Fruit fly (Drosophila melanogaster): ENCODE data around the gene EMC4.
A peak's percentile ranks its signal among the peaks of the same experiment; 100 is the strongest.

EMC4 gene

DNA sequence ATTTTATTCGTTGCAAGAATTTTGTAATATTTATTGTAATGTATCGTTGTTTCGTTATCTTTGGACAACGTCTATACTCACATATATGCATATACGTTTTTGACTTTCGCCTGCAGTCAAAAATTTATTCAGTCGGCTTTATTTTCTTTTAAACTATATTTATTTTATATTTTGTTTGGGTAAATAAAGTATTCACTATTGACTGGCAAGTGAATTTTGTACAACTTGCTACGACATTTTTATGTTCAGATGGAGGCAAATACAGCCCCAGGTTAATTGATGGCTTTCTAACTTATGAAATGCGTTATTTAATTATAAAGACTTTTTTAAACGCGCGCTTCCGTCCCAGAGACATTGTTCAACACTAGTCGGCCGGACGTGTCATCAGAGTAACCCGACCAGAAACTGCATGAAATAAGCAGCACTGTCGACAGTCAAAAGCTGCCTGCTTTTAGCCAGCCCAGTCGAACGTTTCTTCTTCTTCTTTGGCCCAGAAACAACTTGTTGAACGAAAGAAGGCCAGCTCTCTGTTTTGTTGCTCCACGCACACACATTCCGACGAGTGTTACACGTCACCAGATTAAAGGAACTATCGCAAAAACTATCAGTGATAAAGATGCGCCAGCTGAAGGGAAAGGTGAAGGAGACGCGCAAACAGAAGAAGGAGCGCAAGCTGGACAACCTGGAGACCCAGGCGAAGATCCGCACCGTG lies 4.5 kb downstream of the EMC4 start, which contains the start of gene CG33169 (continued):
- TF ChIP-seq sd (tag; optimal IDR thresholded peaks at IDR 0.05) (peak; percentile 95), CG4282 (GFP tag; optimal IDR thresholded peaks at IDR 0.05) (peak; percentile 84), twi (tag; optimal IDR thresholded peaks at IDR 0.05) (peak; percentile 52), toy (GFP tag; IDR thresholded peaks at IDR 0.05) (peak; percentile 50; the same call in 1 of the 2 replicates), gcm2 (GFP tag; optimal IDR thresholded peaks at IDR 0.05) (peak; percentile 80), CG12942 (GFP tag; optimal IDR thresholded peaks at IDR 0.05) (peak; percentile 84), usp (GFP tag; optimal IDR thresholded peaks at IDR 0.05) (no peak), crol (GFP tag; IDR thresholded peaks at IDR 0.05) (peak; percentile 54), MESR4 (GFP tag; optimal IDR thresholded peaks at IDR 0.05) (peak; percentile 90), gfzf (GFP tag; optimal IDR thresholded peaks at IDR 0.05) (peak; percentile 51), Fer2 (tag; optimal IDR thresholded peaks at IDR 0.05) (peak; percentile 67), sim (GFP tag; IDR thresholded peaks at IDR 0.05) (no peak), unpg (GFP tag; optimal IDR thresholded peaks at IDR 0.05) (peak; percentile 64), gsb (GFP tag; IDR thresholded peaks at IDR 0.05) (peak; percentile 78), Hmx (GFP tag; optimal IDR thresholded peaks at IDR 0.05) (no peak), Ssrp (tag; optimal IDR thresholded peaks at IDR 0.05) (peak; percentile 33), CkIIα-i1 (GFP tag; IDR thresholded peaks at IDR 0.05) (no peak), dpn (GFP tag; optimal IDR thresholded peaks at IDR 0.05) (peak; percentile 89 to 95), peb (GFP tag; IDR thresholded peaks at IDR 0.05) (peak; percentile 67), pho (GFP tag; optimal IDR thresholded peaks at IDR 0.05) (peak; percentile 91), CG13424 (tag; optimal IDR thresholded peaks at IDR 0.05) (peak; percentile 66), HLH54F (GFP tag; optimal IDR thresholded peaks at IDR 0.05) (peak; percentile 94), Med (GFP tag) (peak; percentile 99), CG6791 (GFP tag; IDR thresholded peaks at IDR 0.05; ENCODE audit: partially characterized antibody) (peak; percentile 72; the same call in 2 of the 3 replicates), CG7372 (GFP tag; IDR thresholded peaks at IDR 0.05) (peak; percentile 69), CG33557 (GFP tag; optimal IDR thresholded peaks at IDR 0.05) (peak; percentile 47), CG17361 (GFP tag; IDR thresholded peaks at IDR 0.05) (peak; percentile 61), onecut (GFP tag; IDR thresholded peaks at IDR 0.05) (peak; percentile 76), CG6272 (GFP tag; IDR thresholded peaks at IDR 0.05) (peak; percentile 57; the same call in 1 of the 2 replicates), sug (tag; optimal IDR thresholded peaks at IDR 0.05) (peak; percentile 89), salm (tag; optimal IDR thresholded peaks at IDR 0.05) (peak; percentile 23), CG1792 (GFP tag; optimal IDR thresholded peaks at IDR 0.05) (peak; percentile 85), CG16863 (GFP tag; optimal IDR thresholded peaks at IDR 0.05) (peak; percentile 82), CG32767 (GFP tag; IDR thresholded peaks at IDR 0.05) (peak; percentile 38; the same call in 1 of the 2 replicates), croc (GFP tag; conservative IDR thresholded peaks at IDR 0.05) (peak; percentile 56; the same call in 2 of the 3 replicates), CG6683 (GFP tag; optimal IDR thresholded peaks at IDR 0.05) (no peak), al (GFP tag; IDR thresholded peaks at IDR 0.05) (peak; percentile 90), CG1832 (GFP tag; optimal IDR thresholded peaks at IDR 0.05) (no peak), CG11696 (GFP tag; IDR thresholded peaks at IDR 0.05) (no peak), CG17568 (GFP tag; optimal IDR thresholded peaks at IDR 0.05) (no peak), CG32772 (GFP tag; IDR thresholded peaks at IDR 0.05) (peak; percentile 74), sisA (GFP tag; IDR thresholded peaks at IDR 0.05) (peak; percentile 88), zfh1 (GFP tag; IDR thresholded peaks at IDR 0.05) (peak; percentile 89), CG30020 (tag; optimal IDR thresholded peaks at IDR 0.05) (peak; percentile 56), D (optimal IDR thresholded peaks at IDR 0.05) (no peak), D (GFP tag; optimal IDR thresholded peaks at IDR 0.05) (no peak), Doc3 (GFP tag; IDR thresholded peaks at IDR 0.05; ENCODE audit: partially characterized antibody) (no peak), Lim3 (GFP tag; IDR thresholded peaks at IDR 0.05) (0 out of 2 replicates have a peak, but pooled peaks have one; percentile 24), CG11398 (GFP tag; optimal IDR thresholded peaks at IDR 0.05) (peak; percentile 85), tup (GFP tag; optimal IDR thresholded peaks at IDR 0.05) (peak; percentile 83)
